Comparison of ENCODE assay signal across 7 fruit fly cellular contexts in the genomic region with DNA sequence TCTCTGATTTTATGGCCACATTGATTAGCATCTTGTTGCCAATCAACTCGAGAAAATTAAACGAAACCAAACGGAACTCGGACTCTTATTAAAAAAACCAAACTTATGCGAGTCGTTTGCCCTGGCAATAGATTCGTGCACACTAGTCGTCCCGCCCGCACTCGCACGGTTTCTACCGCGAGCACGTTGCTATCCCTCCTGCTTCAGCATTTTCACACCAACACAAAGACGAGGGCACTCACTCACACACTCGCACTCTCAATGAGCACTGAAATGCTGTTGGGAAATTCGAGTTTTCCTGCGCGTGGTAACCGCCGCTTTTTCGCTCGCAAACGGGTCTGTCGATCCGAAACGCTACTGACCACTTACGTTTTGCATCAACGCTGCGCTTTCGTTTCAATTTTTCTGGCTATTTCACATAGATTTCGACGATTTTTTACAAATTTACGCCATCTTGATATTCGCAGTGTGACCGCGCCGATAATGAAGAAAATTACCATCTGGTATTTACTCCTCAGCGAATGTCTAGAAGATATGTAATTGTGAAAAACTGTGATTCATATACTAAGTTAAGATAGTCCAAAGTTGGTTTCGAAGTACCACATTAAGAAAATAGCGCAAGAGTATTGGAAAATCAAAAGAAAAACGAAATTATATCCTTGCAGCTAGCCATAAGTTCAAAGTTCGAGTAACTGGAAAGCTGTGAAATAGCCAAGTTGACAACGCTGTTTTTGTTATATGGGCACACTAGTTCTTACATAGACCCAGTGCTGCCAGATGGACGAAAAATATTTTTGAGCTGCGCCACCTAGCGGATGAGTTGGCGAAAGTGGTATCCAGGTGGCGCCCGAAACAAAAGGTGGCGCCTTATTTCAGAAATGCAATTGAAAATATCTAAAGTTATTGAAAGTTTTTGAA.
TF ChIP-seq lines count a peak whose summit lies in the region.

Gene dco (minus strand): TSS at position 503 of the 918 bp plus-strand sequence.

- TF ChIP-seq CTCF in S2 (optimal IDR thresholded peaks at IDR 0.05; lab: Kevin White, UChicago): peak; percentile 97 to 99
- peak; percentile 100 for TF ChIP-seq CTCF in whole organism, embryonic (GFP tag; optimal IDR thresholded peaks at IDR 0.05; lab: Kevin White, UChicago)

TF ChIP-seq in whole organism, 6 proteins besides CTCF, POLR2A, EP300 and RAD21:
- no peak for TF ChIP-seq pan (optimal IDR thresholded peaks at IDR 0.05; lab: Kevin White, UChicago)
- peak; percentile 29 for TF ChIP-seq Dll (optimal IDR thresholded peaks at IDR 0.05; lab: Kevin White, UChicago)
- peak; percentile 79 for TF ChIP-seq CG8478 (optimal IDR thresholded peaks at IDR 0.05; lab: Kevin White, UChicago)

TF ChIP-seq in whole organism, adult, 20 proteins besides CTCF, POLR2A, EP300 and RAD21 (continues in another document):
- no peak for TF ChIP-seq ovo (GFP tag; optimal IDR thresholded peaks at IDR 0.05; lab: Kevin White, UChicago)
- TF ChIP-seq Mnt (GFP tag; optimal IDR thresholded peaks at IDR 0.05; lab: Kevin White, UChicago): peak; percentile 88
- TF ChIP-seq kay (GFP tag; lab: Kevin White, UChicago; ENCODE audit: borderline replicate concordance): no peak
- peak; percentile 38 for TF ChIP-seq CG7045 (GFP tag; optimal IDR thresholded peaks at IDR 0.05; lab: Kevin White, UChicago)
- peak; percentile 77 for TF ChIP-seq tj (GFP tag; optimal IDR thresholded peaks at IDR 0.05; lab: Kevin White, UChicago)
- TF ChIP-seq CG12768 (GFP tag; optimal IDR thresholded peaks at IDR 0.05; lab: Kevin White, UChicago): peak; percentile 7
- peak; percentile 64 for TF ChIP-seq toe (GFP tag; optimal IDR thresholded peaks at IDR 0.05; lab: Kevin White, UChicago)
- peak; percentile 42 for TF ChIP-seq Crg-1 (GFP tag; optimal IDR thresholded peaks at IDR 0.05; lab: Kevin White, UChicago)
- no peak for TF ChIP-seq CG14711 (tag; optimal IDR thresholded peaks at IDR 0.05; lab: Kevin White, UChicago)
- peak; percentile 69 for TF ChIP-seq CG1620 (GFP tag; optimal IDR thresholded peaks at IDR 0.05; lab: Kevin White, UChicago)
- peak; percentile 54 for TF ChIP-seq pad (GFP tag; optimal IDR thresholded peaks at IDR 0.05; lab: Kevin White, UChicago)
- TF ChIP-seq cnc (optimal IDR thresholded peaks at IDR 0.05; lab: Kevin White, UChicago): no peak
- peak; percentile 44 for TF ChIP-seq CG5204 (GFP tag; optimal IDR thresholded peaks at IDR 0.05; lab: Kevin White, UChicago)
- TF ChIP-seq bab1 (GFP tag; optimal IDR thresholded peaks at IDR 0.05; lab: Kevin White, UChicago): peak; percentile 52
- peak; percentile 86 for TF ChIP-seq Hr96 (GFP tag; optimal IDR thresholded peaks at IDR 0.05; lab: Kevin White, UChicago)

TF ChIP-seq in whole organism, embryonic, 481 proteins besides CTCF, POLR2A, EP300 and RAD21 (continues in another document):
- peak; percentile 57 for TF ChIP-seq CG3065 (GFP tag; optimal IDR thresholded peaks at IDR 0.05; lab: Kevin White, UChicago)
- peak; percentile 77 for TF ChIP-seq Chrac-16 (GFP tag; optimal IDR thresholded peaks at IDR 0.05; lab: Kevin White, UChicago)
- TF ChIP-seq sens-2 (GFP tag; IDR thresholded peaks at IDR 0.05; lab: Robert Waterston, UW): peak; percentile 22; the same call in 1 of the 2 replicates
- peak; percentile 72 for TF ChIP-seq Jarid2 (GFP tag; optimal IDR thresholded peaks at IDR 0.05; lab: Kevin White, UChicago)
- peak; percentile 77 for TF ChIP-seq stwl (tag; optimal IDR thresholded peaks at IDR 0.05; lab: Kevin White, UChicago)
- peak; percentile 55 for TF ChIP-seq zfh2 (GFP tag; optimal IDR thresholded peaks at IDR 0.05; lab: Kevin White, UChicago)
- TF ChIP-seq Side (GFP tag; optimal IDR thresholded peaks at IDR 0.05; lab: Kevin White, UChicago): peak; percentile 73
- no peak for TF ChIP-seq CG12219 (GFP tag; optimal IDR thresholded peaks at IDR 0.05; lab: Kevin White, UChicago)
- no peak for TF ChIP-seq zen2 (GFP tag; IDR thresholded peaks at IDR 0.05; lab: Robert Waterston, UW; ENCODE audit: partially characterized antibody)
- TF ChIP-seq br (optimal IDR thresholded peaks at IDR 0.05; lab: Kevin White, UChicago): no peak
- no peak for TF ChIP-seq CG4282 (GFP tag; optimal IDR thresholded peaks at IDR 0.05; lab: Kevin White, UChicago)
- peak; percentile 76 to 86 for TF ChIP-seq chif (GFP tag; optimal IDR thresholded peaks at IDR 0.05; lab: Kevin White, UChicago)
- TF ChIP-seq Pdp1 (GFP tag; optimal IDR thresholded peaks at IDR 0.05; lab: Kevin White, UChicago): peak; percentile 81 to 87
- peak; percentile 65 for TF ChIP-seq disco-r (GFP tag; optimal IDR thresholded peaks at IDR 0.05; lab: Kevin White, UChicago)

TF ChIP-seq in whole organism, prepupa, 60 proteins besides CTCF, POLR2A, EP300 and RAD21 (continues in another document):
- peak; percentile 51 for TF ChIP-seq esn (GFP tag; optimal IDR thresholded peaks at IDR 0.05; lab: Kevin White, UChicago)
- no peak for TF ChIP-seq Ets96B (tag; optimal IDR thresholded peaks at IDR 0.05; lab: Kevin White, UChicago)
- no peak for TF ChIP-seq dsx (GFP tag; optimal IDR thresholded peaks at IDR 0.05; lab: Kevin White, UChicago; ENCODE audit: poor library complexity, severe bottlenecking)
- no peak for TF ChIP-seq CG4318 (GFP tag; optimal IDR thresholded peaks at IDR 0.05; lab: Kevin White, UChicago)
- TF ChIP-seq Lpt (GFP tag; optimal IDR thresholded peaks at IDR 0.05; lab: Kevin White, UChicago): no peak
- no peak for TF ChIP-seq CG11294 (GFP tag; IDR thresholded peaks at IDR 0.05; lab: Robert Waterston, UW)
- peak in 1 of 2 experiments; percentile 42 for TF ChIP-seq salr (GFP tag; optimal IDR thresholded peaks at IDR 0.05; lab: Kevin White, UChicago)
- no peak for TF ChIP-seq CG1621 (tag; optimal IDR thresholded peaks at IDR 0.05; lab: Kevin White, UChicago)
- TF ChIP-seq Hr4 (GFP tag; optimal IDR thresholded peaks at IDR 0.05; lab: Kevin White, UChicago): peak; percentile 32
- TF ChIP-seq vri (GFP tag; optimal IDR thresholded peaks at IDR 0.05; lab: Kevin White, UChicago): no peak
- TF ChIP-seq Smox (GFP tag; optimal IDR thresholded peaks at IDR 0.05; lab: Kevin White, UChicago): peak; percentile 5
- TF ChIP-seq CG10669 (GFP tag; optimal IDR thresholded peaks at IDR 0.05; lab: Kevin White, UChicago): no peak
- peak; percentile 1 for TF ChIP-seq CG6808 (GFP tag; optimal IDR thresholded peaks at IDR 0.05; lab: Kevin White, UChicago)
- peak; percentile 1 for TF ChIP-seq achi (GFP tag; optimal IDR thresholded peaks at IDR 0.05; lab: Kevin White, UChicago)
- peak; percentile 47 for TF ChIP-seq pdm3 (GFP tag; optimal IDR thresholded peaks at IDR 0.05; lab: Kevin White, UChicago)
- no peak for TF ChIP-seq CG8319 (GFP tag; optimal IDR thresholded peaks at IDR 0.05; lab: Kevin White, UChicago)

TF ChIP-seq in whole organism, pupa, 21 proteins besides CTCF, POLR2A, EP300 and RAD21:
- TF ChIP-seq Ets98B (GFP tag; IDR thresholded peaks at IDR 0.05; lab: Robert Waterston, UW) (0 out of 2 replicates have a peak, but pooled peaks have one; percentile 21), CG17806 (tag; optimal IDR thresholded peaks at IDR 0.05; lab: Kevin White, UChicago) (peak; percentile 22), CG4496 (GFP tag; IDR thresholded peaks at IDR 0.05; lab: Robert Waterston, UW) (peak; percentile 58), D1 (tag; optimal IDR thresholded peaks at IDR 0.05; lab: Kevin White, UChicago) (no peak)
TF ChIP-seq in whole organism, pupa: peak in this region for 3.

TF ChIP-seq in whole organism, wandering third instar larva, 38 proteins besides CTCF, POLR2A, EP300 and RAD21:
- peak; percentile 19 for TF ChIP-seq jim (GFP tag; optimal IDR thresholded peaks at IDR 0.05; lab: Kevin White, UChicago)
- TF ChIP-seq OdsH (GFP tag; optimal IDR thresholded peaks at IDR 0.05; lab: Kevin White, UChicago): peak; percentile 7
- TF ChIP-seq brk (GFP tag; optimal IDR thresholded peaks at IDR 0.05; lab: Kevin White, UChicago): no peak
- no peak for TF ChIP-seq CG32264 (GFP tag; optimal IDR thresholded peaks at IDR 0.05; lab: Kevin White, UChicago)
- TF ChIP-seq usp (GFP tag; optimal IDR thresholded peaks at IDR 0.05; lab: Kevin White, UChicago): no peak
- TF ChIP-seq ey (GFP tag; optimal IDR thresholded peaks at IDR 0.05; lab: Kevin White, UChicago): peak; percentile 51
- peak; percentile 75 for TF ChIP-seq dmrt93B (GFP tag; optimal IDR thresholded peaks at IDR 0.05; lab: Kevin White, UChicago)
- peak; percentile 76 for TF ChIP-seq h (GFP tag; optimal IDR thresholded peaks at IDR 0.05; lab: Kevin White, UChicago)
- peak; percentile 93 for TF ChIP-seq Myc (optimal IDR thresholded peaks at IDR 0.05; lab: Kevin White, UChicago)
- peak; percentile 44 for TF ChIP-seq Hnf4 (GFP tag; optimal IDR thresholded peaks at IDR 0.05; lab: Kevin White, UChicago)
- TF ChIP-seq Sp1 (GFP tag; optimal IDR thresholded peaks at IDR 0.05; lab: Kevin White, UChicago): peak; percentile 1
- TF ChIP-seq sv (GFP tag; optimal IDR thresholded peaks at IDR 0.05; lab: Kevin White, UChicago): no peak
- TF ChIP-seq tai (GFP tag; optimal IDR thresholded peaks at IDR 0.05; lab: Kevin White, UChicago): peak; percentile 75
- TF ChIP-seq pan (optimal IDR thresholded peaks at IDR 0.05; lab: Kevin White, UChicago): no peak
- peak; percentile 20 for TF ChIP-seq Jra (GFP tag; optimal IDR thresholded peaks at IDR 0.05; lab: Kevin White, UChicago)
- peak; percentile 48 for TF ChIP-seq CG9705 (GFP tag; optimal IDR thresholded peaks at IDR 0.05; lab: Kevin White, UChicago)
- TF ChIP-seq GATAd (GFP tag; optimal IDR thresholded peaks at IDR 0.05; lab: Kevin White, UChicago): no peak
- peak; percentile 61 for TF ChIP-seq N (GFP tag; optimal IDR thresholded peaks at IDR 0.05; lab: Kevin White, UChicago)
- peak; percentile 73 for TF ChIP-seq HLH106 (tag; optimal IDR thresholded peaks at IDR 0.05; lab: Kevin White, UChicago)
- no peak for TF ChIP-seq Abd-B (GFP tag; optimal IDR thresholded peaks at IDR 0.05; lab: Kevin White, UChicago)
- TF ChIP-seq br (GFP tag; optimal IDR thresholded peaks at IDR 0.05; lab: Kevin White, UChicago): peak; percentile 62
- peak; percentile 94 for TF ChIP-seq Hr83 (GFP tag; optimal IDR thresholded peaks at IDR 0.05; lab: Kevin White, UChicago; ENCODE audit: poor library complexity, severe bottlenecking)
- peak; percentile 53 for TF ChIP-seq woc (GFP tag; optimal IDR thresholded peaks at IDR 0.05; lab: Kevin White, UChicago)
- TF ChIP-seq rgr (GFP tag; optimal IDR thresholded peaks at IDR 0.05; lab: Kevin White, UChicago): peak; percentile 99
- TF ChIP-seq fru (GFP tag; optimal IDR thresholded peaks at IDR 0.05; lab: Kevin White, UChicago): peak; percentile 41
- TF ChIP-seq foxo (GFP tag; optimal IDR thresholded peaks at IDR 0.05; lab: Kevin White, UChicago): peak in 1 of 2 experiments; percentile 80
- peak; percentile 20 for TF ChIP-seq psq (GFP tag; optimal IDR thresholded peaks at IDR 0.05; lab: Kevin White, UChicago)
- no peak for TF ChIP-seq Vsx2 (GFP tag; optimal IDR thresholded peaks at IDR 0.05; lab: Kevin White, UChicago; ENCODE audit: partially characterized antibody)
TF ChIP-seq in whole organism, wandering third instar larva: peak in this region for 20.
